Worm (Caenorhabditis elegans): ENCODE results near the gene mrpl-45.

The mrpl-45 gene

DNA sequence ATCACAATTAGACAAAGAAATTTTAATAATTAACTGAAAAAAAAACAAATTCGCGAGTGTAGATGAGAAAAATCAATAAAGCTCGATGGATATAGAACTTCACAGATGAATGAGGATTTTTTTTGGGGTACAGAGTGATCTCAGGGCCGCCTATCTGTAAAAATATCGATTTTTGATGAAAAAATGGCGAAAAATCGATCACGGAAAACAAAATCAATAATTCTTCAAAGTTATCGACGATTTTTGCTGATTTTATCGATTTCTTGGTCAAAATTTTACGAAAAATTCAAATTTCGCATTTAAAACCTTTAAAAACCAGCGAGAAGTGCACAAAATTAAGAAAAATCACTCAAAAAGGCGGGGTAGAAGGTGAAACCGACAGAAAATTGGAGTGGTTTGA, 14.3 kb upstream of the mrpl-45 start:
- peak; percentile 63 for TF ChIP-seq ceh-28 (tag; optimal IDR thresholded peaks at IDR 0.05)
- TF ChIP-seq nfya-1 (tag; optimal IDR thresholded peaks at IDR 0.05; ENCODE audit: insufficient read depth), result no peak

DNA sequence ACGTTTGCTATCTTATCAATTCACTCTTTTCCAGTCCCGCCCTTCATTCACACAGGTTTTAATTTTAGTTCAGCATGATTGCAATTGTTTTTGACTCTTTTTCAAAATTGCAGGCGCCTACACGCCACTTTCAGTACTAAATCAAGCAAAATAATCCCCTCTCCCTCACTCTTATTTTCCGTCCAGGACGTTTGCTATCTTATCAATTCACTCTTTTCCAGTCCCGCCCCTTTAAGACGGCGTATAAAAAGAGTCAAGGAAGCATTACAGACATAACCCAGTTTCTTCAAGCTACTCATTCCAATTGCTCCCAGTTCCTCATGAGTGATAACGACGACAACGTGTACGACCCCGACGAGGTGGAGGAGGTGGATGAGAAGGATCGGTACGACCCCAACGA, 12.9 kb upstream of the mrpl-45 start, which contains the start of gene Y119D3B.21:
Y119D3B.21 (plus strand) TSS at position 321 of the 400 bp plus-strand sequence.
- no peak for TF ChIP-seq tbx-2 (tag; optimal IDR thresholded peaks at IDR 0.05)
- no peak for TF ChIP-seq mdl-1 (tag; optimal IDR thresholded peaks at IDR 0.05)
- no peak for TF ChIP-seq eor-1 (tag; optimal IDR thresholded peaks at IDR 0.05)
- no peak for TF ChIP-seq fkh-10 (GFP tag; optimal IDR thresholded peaks at IDR 0.05)
- no peak for TF ChIP-seq egl-27 (tag; optimal IDR thresholded peaks at IDR 0.05)
- no peak for TF ChIP-seq pha-4 (tag; optimal IDR thresholded peaks at IDR 0.05)
- TF ChIP-seq elt-3 (tag; optimal IDR thresholded peaks at IDR 0.05), result no peak
- TF ChIP-seq ceh-82 (tag; optimal IDR thresholded peaks at IDR 0.05), result no peak
- TF ChIP-seq hmg-11 (tag; optimal IDR thresholded peaks at IDR 0.05), result no peak
- peak; percentile 63 for TF ChIP-seq jun-1 (tag; optimal IDR thresholded peaks at IDR 0.05)
- peak; percentile 91 for TF ChIP-seq pqm-1 (tag; optimal IDR thresholded peaks at IDR 0.05)
- no peak for TF ChIP-seq nhr-76 (tag; optimal IDR thresholded peaks at IDR 0.05)
- TF ChIP-seq elt-2 (tag; optimal IDR thresholded peaks at IDR 0.05), result peak; percentile 96
- no peak for TF ChIP-seq fos-1 (tag; optimal IDR thresholded peaks at IDR 0.05)
- TF ChIP-seq ama-1 (optimal IDR thresholded peaks at IDR 0.05), result peak; percentile 62
- no peak for TF ChIP-seq lin-39 (tag; optimal IDR thresholded peaks at IDR 0.05)

DNA sequence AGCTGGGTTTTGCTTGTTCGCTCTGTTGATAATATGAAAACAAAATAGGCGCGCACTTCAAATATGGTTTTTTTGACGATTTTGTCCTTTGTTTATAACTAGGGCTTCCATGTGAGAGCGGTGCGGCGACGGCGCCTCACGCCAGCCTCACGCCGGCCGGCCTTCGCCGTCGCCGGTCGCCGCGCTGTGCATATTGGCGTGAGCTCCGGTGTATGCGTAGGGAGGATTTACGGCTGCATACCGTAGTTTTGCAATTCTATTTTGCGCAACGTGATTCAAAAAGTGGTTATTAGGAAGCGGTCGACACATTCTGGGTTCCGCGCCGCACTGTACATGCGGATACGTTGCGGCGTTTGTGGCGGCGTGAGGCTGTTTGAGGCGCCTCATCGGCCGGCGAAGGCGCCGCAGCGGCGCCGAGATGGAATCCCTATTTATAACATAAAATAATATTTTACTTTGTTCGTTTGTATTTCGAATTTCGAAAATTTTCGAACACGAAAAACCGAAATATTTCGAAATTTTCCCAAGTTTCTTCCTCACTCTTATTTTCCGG, 12.4 kb upstream of the mrpl-45 start:
- no peak for TF ChIP-seq ceh-16 (tag; optimal IDR thresholded peaks at IDR 0.05)
- no peak for TF ChIP-seq ceh-9 (tag; optimal IDR thresholded peaks at IDR 0.05)
- no peak for TF ChIP-seq mdl-1 (tag; optimal IDR thresholded peaks at IDR 0.05)

DNA sequence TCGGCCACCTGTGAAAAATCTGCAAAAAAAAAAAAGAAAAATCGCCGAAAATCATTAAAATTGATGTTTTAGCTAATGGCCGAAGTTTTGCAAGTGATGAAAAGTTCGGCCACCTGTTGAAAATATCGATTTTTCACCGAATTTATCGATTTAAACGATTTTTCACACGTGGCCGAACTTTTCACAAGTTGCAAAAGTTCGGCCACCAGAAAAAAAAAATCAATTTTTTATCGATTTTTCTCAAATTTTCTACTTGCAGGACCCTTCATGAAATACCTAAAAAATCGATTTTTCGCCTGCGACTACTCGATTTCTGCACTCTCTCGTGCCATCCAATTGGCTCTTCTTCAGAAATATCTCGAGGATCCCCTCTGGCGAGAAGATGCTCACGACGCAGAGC, 8.8 kb upstream of the mrpl-45 start:
- TF ChIP-seq ceh-28 (tag; optimal IDR thresholded peaks at IDR 0.05) (peak; percentile 62), pqm-1 (tag; optimal IDR thresholded peaks at IDR 0.05) (no peak)

DNA sequence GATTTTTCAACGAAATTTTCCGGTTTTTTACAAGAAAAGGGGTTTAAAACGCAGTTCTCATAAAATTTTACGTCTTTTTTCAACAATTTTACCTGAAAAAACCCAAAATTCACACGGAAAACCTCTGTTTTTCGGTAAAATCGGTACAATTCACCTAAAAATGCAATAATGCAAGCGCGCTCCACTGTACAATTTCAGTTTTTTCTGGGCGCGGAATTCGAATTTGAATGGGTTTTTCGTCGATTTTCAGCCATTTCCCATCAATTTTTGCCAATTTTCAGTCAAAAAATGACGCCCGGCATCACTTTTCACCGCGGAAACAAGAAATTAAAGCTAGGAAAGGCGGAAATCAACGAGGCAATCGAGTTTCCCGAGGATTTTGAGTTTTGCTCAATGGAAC, 6.0 kb upstream of the mrpl-45 start, which contains the start of gene orc-3:
orc-3 (plus strand) TSS at position 282 of the 400 bp plus-strand sequence.
- TF ChIP-seq nfya-1 (tag; optimal IDR thresholded peaks at IDR 0.05; ENCODE audit: insufficient read depth) (peak; percentile 6), nhr-25 (tag; optimal IDR thresholded peaks at IDR 0.05) (peak; percentile 9), daf-12 (tag; optimal IDR thresholded peaks at IDR 0.05) (no peak), unc-39 (tag; optimal IDR thresholded peaks at IDR 0.05) (no peak), egl-5 (tag; optimal IDR thresholded peaks at IDR 0.05) (peak; percentile 61), ztf-11 (tag; optimal IDR thresholded peaks at IDR 0.05) (no peak), pha-4 (tag; optimal IDR thresholded peaks at IDR 0.05) (peak; percentile 32), hmg-11 (tag; optimal IDR thresholded peaks at IDR 0.05) (peak; percentile 24), nhr-67 (tag; optimal IDR thresholded peaks at IDR 0.05) (no peak), lin-15B (tag; optimal IDR thresholded peaks at IDR 0.05) (peak; percentile 67), nhr-28 (tag; optimal IDR thresholded peaks at IDR 0.05) (no peak), elt-2 (tag; optimal IDR thresholded peaks at IDR 0.05) (no peak)

DNA sequence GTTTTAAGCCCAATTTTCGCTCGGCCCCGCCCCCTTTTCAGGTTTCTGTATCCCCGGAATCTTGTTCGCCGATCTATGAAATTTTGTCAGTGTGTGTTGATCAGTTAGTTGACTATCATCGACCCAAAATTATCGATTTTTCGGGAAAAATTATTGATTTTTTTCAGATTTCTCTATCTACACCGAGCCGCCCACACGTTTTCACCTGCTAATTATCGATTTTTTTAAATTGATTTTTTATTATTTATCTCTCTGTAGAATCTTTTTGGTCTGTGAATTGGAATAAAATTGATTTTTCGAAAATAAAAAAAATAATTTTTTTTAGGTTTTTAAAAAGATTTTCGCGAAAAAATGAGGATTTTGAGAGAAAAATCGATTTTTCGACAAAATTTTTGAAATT, 5.2 kb upstream of the mrpl-45 start:
- TF ChIP-seq nhr-25 (tag; optimal IDR thresholded peaks at IDR 0.05), result no peak
- peak; percentile 83 for TF ChIP-seq ceh-28 (tag; optimal IDR thresholded peaks at IDR 0.05)

DNA sequence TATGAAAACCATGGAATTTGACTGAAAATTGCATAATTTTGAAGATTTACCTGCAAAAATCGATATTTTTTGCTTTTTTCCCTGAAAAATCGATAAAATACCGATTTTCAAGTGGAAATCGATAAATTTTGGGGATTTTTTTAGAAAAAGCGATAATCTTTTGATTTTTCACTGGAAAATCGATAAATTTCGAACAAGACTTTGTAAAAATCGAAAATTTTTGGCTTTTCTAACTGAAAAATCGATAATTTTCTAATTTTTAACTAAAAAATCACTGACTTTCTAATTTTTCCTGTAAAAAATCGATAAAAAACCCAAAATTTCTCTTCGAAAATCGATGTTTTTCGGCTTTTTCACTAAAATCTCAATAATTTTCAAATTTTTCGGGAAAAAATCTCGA, 4.5 kb upstream of the mrpl-45 start:
- TF ChIP-seq ceh-28 (tag; optimal IDR thresholded peaks at IDR 0.05), result peak; percentile 81
- no peak for TF ChIP-seq nhr-12 (tag; optimal IDR thresholded peaks at IDR 0.05)

DNA sequence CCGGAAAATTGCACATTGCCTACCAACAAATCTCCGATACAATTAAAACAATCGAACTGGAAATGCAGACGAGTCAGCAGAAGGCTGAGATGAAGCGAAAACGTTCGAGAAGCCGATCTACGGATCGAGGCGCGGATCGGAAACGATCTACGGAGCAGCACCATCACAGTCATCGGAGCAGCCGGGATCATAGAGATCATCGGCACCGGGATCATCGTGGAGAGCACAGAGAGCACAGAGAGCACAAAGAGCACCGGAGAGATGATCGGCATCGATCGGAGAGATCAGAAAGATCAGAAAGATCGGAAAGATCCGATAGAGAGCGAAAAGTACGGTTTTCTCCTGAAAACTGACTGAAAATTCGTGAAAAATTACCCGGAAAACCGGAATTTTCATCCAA, 3.6 kb upstream of the mrpl-45 start:
- TF ChIP-seq lsy-12 (tag; optimal IDR thresholded peaks at IDR 0.05), result no peak
- no peak for TF ChIP-seq mml-1 (tag; optimal IDR thresholded peaks at IDR 0.05)
- no peak for TF ChIP-seq daf-12 (tag; optimal IDR thresholded peaks at IDR 0.05)
- no peak for TF ChIP-seq lin-15B (tag; optimal IDR thresholded peaks at IDR 0.05)
- TF ChIP-seq snpc-4 (tag; optimal IDR thresholded peaks at IDR 0.05), result no peak
- no peak for TF ChIP-seq fos-1 (tag; optimal IDR thresholded peaks at IDR 0.05)
- no peak for TF ChIP-seq elt-2 (tag; optimal IDR thresholded peaks at IDR 0.05)
- TF ChIP-seq unc-39 (tag; optimal IDR thresholded peaks at IDR 0.05), result no peak
- TF ChIP-seq tbx-2 (tag; optimal IDR thresholded peaks at IDR 0.05), result no peak
- TF ChIP-seq lin-39 (tag; optimal IDR thresholded peaks at IDR 0.05), result no peak
- no peak for TF ChIP-seq nhr-25 (tag; optimal IDR thresholded peaks at IDR 0.05)

All from whole organism, L3 larva.